Worm (Caenorhabditis elegans) whole organism, L2 larva: ENCODE data around the gene F01G10.6.
A peak's percentile ranks its signal among the peaks of the same experiment; 100 is the strongest.

Source experiments
- C34F6.9 ChIP-seq: fragments of 150-350 bp; optimal IDR thresholded peaks from 2 replicates; lab custom pipeline; 2014; ENCODE audit warnings: missing biosample characterization, missing genetic modification characterization
- F13H6.1 ChIP-seq: sonication (generic microtip); optimal IDR thresholded peaks from 2 replicates; lab custom pipeline; 2016; ENCODE audit warnings: missing genetic modification characterization, missing compliant biosample characterization
- R02D3.7 ChIP-seq: fragments of 150-350 bp; optimal IDR thresholded peaks from 2 replicates; lab custom pipeline; 2014; ENCODE audit warnings: missing biosample characterization, missing genetic modification characterization
- Y55F3AM.14 ChIP-seq: fragments of 200-800 bp; sonication (Bioruptor generic); optimal IDR thresholded peaks from 2 replicates; lab custom pipeline; 2018; ENCODE audit warnings: mild to moderate bottlenecking, missing genetic modification characterization, missing compliant biosample characterization
- ZK546.5 ChIP-seq: sonication (generic microtip); optimal IDR thresholded peaks from 2 replicates; lab custom pipeline; 2017; ENCODE audit warnings: missing biosample characterization, missing genetic modification characterization
- alr-1 ChIP-seq: fragments of 150-350 bp; optimal IDR thresholded peaks from 2 replicates; lab custom pipeline; 2014; ENCODE audit warnings: missing biosample characterization, missing genetic modification characterization
- aly-2 ChIP-seq: fragments of 150-350 bp; optimal IDR thresholded peaks from 2 replicates; lab custom pipeline; 2014; ENCODE audit warnings: missing biosample characterization, missing genetic modification characterization
- blmp-1 ChIP-seq: sonication (generic microtip); optimal IDR thresholded peaks from 2 replicates; lab custom pipeline; 2017; ENCODE audit warnings: missing genetic modification characterization, mild to moderate bottlenecking, missing compliant biosample characterization, antibody characterized with exemption, moderate library complexity; ENCODE audit not compliant: insufficient read depth
- ceh-82 ChIP-seq: fragments of 150-350 bp; optimal IDR thresholded peaks from 2 replicates; lab custom pipeline; 2014; ENCODE audit warnings: missing biosample characterization, missing genetic modification characterization
- crh-2 ChIP-seq: sonication (generic microtip); optimal IDR thresholded peaks from 2 replicates; lab custom pipeline; 2017; ENCODE audit warnings: missing biosample characterization, missing genetic modification characterization
- elt-1 ChIP-seq: fragments of 150-350 bp; optimal IDR thresholded peaks from 2 replicates; lab custom pipeline; 2014; ENCODE audit warnings: missing biosample characterization, missing genetic modification characterization
- fos-1 ChIP-seq: fragments of 150-350 bp; optimal IDR thresholded peaks from 2 replicates; lab custom pipeline; 2014; ENCODE audit warnings: missing biosample characterization, missing genetic modification characterization
- gmeb-1 ChIP-seq: fragments of 150-350 bp; optimal IDR thresholded peaks from 2 replicates; lab custom pipeline; 2014; ENCODE audit warnings: missing biosample characterization, missing genetic modification characterization
- lin-11 ChIP-seq: fragments of 150-350 bp; sonication (generic microtip); optimal IDR thresholded peaks from 2 replicates; lab custom pipeline; 2014; ENCODE audit warnings: missing biosample characterization, missing genetic modification characterization, inconsistent platforms, mixed read lengths
- lin-13 ChIP-seq: fragments of 150-350 bp; optimal IDR thresholded peaks from 2 replicates; lab custom pipeline; 2014; ENCODE audit warnings: missing biosample characterization, missing genetic modification reagents, missing genetic modification characterization
- lin-39 ChIP-seq: fragments of 150-350 bp; optimal IDR thresholded peaks from 2 replicates; lab custom pipeline; 2014; ENCODE audit warnings: missing biosample characterization, missing genetic modification reagents, missing genetic modification characterization
- lsy-2 ChIP-seq, 2 experiments: fragments of 150-350 bp in 1 of 2; sonication (generic microtip) in 1 of 2; optimal IDR thresholded peaks; 2 replicates each; lab custom pipeline; 2014 to 2017; ENCODE audit warnings: missing biosample characterization in 2 of 2, missing genetic modification characterization in 2 of 2
- mab-5 ChIP-seq: fragments of 150-350 bp; optimal IDR thresholded peaks from 2 replicates; lab custom pipeline; 2014; ENCODE audit warnings: missing biosample characterization, missing genetic modification characterization
- mbf-1 ChIP-seq: sonication (generic microtip); optimal IDR thresholded peaks from 2 replicates; lab custom pipeline; 2017; ENCODE audit warnings: missing biosample characterization, missing genetic modification characterization
- mdl-1 ChIP-seq, 2 experiments: fragments of 150-350 bp in 1 of 2; sonication (generic microtip) in 1 of 2; optimal IDR thresholded peaks; 2 replicates each; lab custom pipeline; 2017; ENCODE audit warnings: missing biosample characterization in 2 of 2, missing genetic modification characterization in 2 of 2
- nhr-10 ChIP-seq: sonication (generic microtip); optimal IDR thresholded peaks from 2 replicates; lab custom pipeline; 2017; ENCODE audit warnings: missing biosample characterization, missing genetic modification characterization
- nhr-11 ChIP-seq: fragments of 150-350 bp; optimal IDR thresholded peaks from 2 replicates; lab custom pipeline; 2014; ENCODE audit warnings: missing biosample characterization, missing genetic modification characterization
- nhr-12 ChIP-seq: fragments of 150-350 bp; optimal IDR thresholded peaks from 2 replicates; lab custom pipeline; 2014; ENCODE audit warnings: missing biosample characterization, missing genetic modification characterization
- nhr-129 ChIP-seq: fragments of 150-350 bp; optimal IDR thresholded peaks from 2 replicates; lab custom pipeline; 2014; ENCODE audit warnings: missing biosample characterization, missing genetic modification characterization
- nhr-21 ChIP-seq: fragments of 150-350 bp; optimal IDR thresholded peaks from 2 replicates; lab custom pipeline; 2014; ENCODE audit warnings: missing biosample characterization, missing genetic modification characterization
- nhr-23 ChIP-seq: fragments of 150-350 bp; optimal IDR thresholded peaks from 2 replicates; lab custom pipeline; 2014; ENCODE audit warnings: missing biosample characterization, missing genetic modification reagents, missing genetic modification characterization
- nhr-237 ChIP-seq: fragments of 150-350 bp; optimal IDR thresholded peaks from 2 replicates; lab custom pipeline; 2014; ENCODE audit warnings: missing biosample characterization, missing genetic modification characterization
- nhr-25 ChIP-seq: fragments of 150-350 bp; sonication (generic microtip); optimal IDR thresholded peaks from 3 replicates; lab custom pipeline; 2014; ENCODE audit warnings: missing biosample characterization, missing genetic modification characterization
- nhr-6 ChIP-seq: fragments of 150-350 bp; optimal IDR thresholded peaks from 2 replicates; lab custom pipeline; 2014; ENCODE audit warnings: missing biosample characterization, missing genetic modification characterization
- nhr-77 ChIP-seq: fragments of 150-350 bp; optimal IDR thresholded peaks from 2 replicates; lab custom pipeline; 2014; ENCODE audit warnings: missing biosample characterization, missing genetic modification characterization
- peb-1 ChIP-seq: fragments of 150-350 bp; optimal IDR thresholded peaks from 2 replicates; lab custom pipeline; 2014; ENCODE audit warnings: missing biosample characterization, missing genetic modification characterization
- sma-3 ChIP-seq: sonication (generic microtip); optimal IDR thresholded peaks from 2 replicates; lab custom pipeline; 2016; ENCODE audit warnings: missing genetic modification reagents, missing genetic modification characterization, missing compliant biosample characterization
- sma-9 ChIP-seq, 2 experiments: fragments of 150-350 bp in 1 of 2; sonication (generic microtip) in 1 of 2; optimal IDR thresholded peaks; 2 replicates each; lab custom pipeline; 2014 to 2016; ENCODE audit warnings: missing genetic modification characterization in 2 of 2, mild to moderate bottlenecking in 1 of 2, missing biosample characterization in 1 of 2, missing compliant biosample characterization in 1 of 2, missing genetic modification reagents in 1 of 2, moderate library complexity in 1 of 2
- snpc-4 ChIP-seq: fragments of 150-350 bp; optimal IDR thresholded peaks from 2 replicates; lab custom pipeline; 2014; ENCODE audit warnings: missing biosample characterization, missing genetic modification characterization
- unc-39 ChIP-seq: fragments of 150-350 bp; optimal IDR thresholded peaks from 2 replicates; lab custom pipeline; 2014; ENCODE audit warnings: missing biosample characterization, missing genetic modification characterization
- unc-55 ChIP-seq: fragments of 150-350 bp; sonication (generic microtip); optimal IDR thresholded peaks from 3 replicates; lab custom pipeline; 2014; ENCODE audit warnings: missing biosample characterization, missing genetic modification reagents, missing genetic modification characterization
- unc-62 ChIP-seq: fragments of 150-350 bp; optimal IDR thresholded peaks from 2 replicates; lab custom pipeline; 2014; ENCODE audit warnings: missing biosample characterization, missing genetic modification reagents, missing genetic modification characterization
- zag-1 ChIP-seq: fragments of 150-350 bp; optimal IDR thresholded peaks from 2 replicates; lab custom pipeline; 2014; ENCODE audit warnings: missing biosample characterization, missing genetic modification characterization
- ztf-1 ChIP-seq: fragments of 200-800 bp; sonication (Bioruptor generic); conservative IDR thresholded peaks from 2 replicates; pipeline ENCODE4 v1.3.6; 2022; ENCODE audit warnings: missing genetic modification characterization, missing compliant biosample characterization
- ztf-11 ChIP-seq: sonication (generic microtip); optimal IDR thresholded peaks from 2 replicates; lab custom pipeline; 2017; ENCODE audit warnings: missing biosample characterization, missing genetic modification characterization
- ztf-4 ChIP-seq: fragments of 150-350 bp; optimal IDR thresholded peaks from 2 replicates; lab custom pipeline; 2014; ENCODE audit warnings: missing biosample characterization, missing genetic modification characterization

F01G10.6 gene

DNA sequence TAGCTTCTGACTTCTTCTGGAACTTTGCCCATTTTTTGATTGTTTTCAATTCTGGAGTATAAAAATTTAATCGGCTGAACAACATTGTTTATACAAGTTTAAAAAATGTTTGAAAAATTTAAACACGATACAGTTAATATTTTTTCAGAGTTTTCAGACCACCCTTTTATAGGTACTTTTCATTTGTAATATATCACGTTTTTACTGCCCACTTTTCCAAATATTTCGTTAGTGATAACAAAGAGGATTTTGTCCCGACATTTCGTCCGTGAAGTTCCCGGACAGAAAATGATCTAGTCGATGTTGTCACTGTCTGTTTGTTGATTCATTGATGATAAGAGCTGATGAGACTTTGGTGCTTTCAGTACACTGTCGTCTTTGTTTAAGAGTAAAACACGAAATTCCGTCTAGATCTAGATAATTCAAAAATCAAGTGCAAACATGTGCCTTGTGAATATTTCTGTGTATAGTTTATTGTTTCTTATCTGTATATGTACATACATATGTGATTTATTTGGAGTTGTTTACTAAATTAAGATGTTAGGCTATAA is 7.9 kb upstream of the F01G10.6 start, which contains the start of gene ech-9:
TSS of gene ech-9 (minus strand) at position 51 of the 551 bp plus-strand sequence.
- no peak for TF ChIP-seq nhr-77 (tag; lab: Kevin White, UChicago)
- TF ChIP-seq sma-3 (GFP tag; lab: Kevin White, UChicago) = no peak
- no peak for TF ChIP-seq nhr-6 (tag; lab: Kevin White, UChicago)
- no peak for TF ChIP-seq zag-1 (tag; lab: Kevin White, UChicago)
- TF ChIP-seq lin-11 (tag; lab: Kevin White, UChicago) = no peak
- TF ChIP-seq unc-39 (tag; lab: Kevin White, UChicago) = no peak
- TF ChIP-seq ztf-1 = no peak
- no peak for TF ChIP-seq peb-1 (tag; lab: Kevin White, UChicago)
- peak; percentile 14 for TF ChIP-seq fos-1 (tag; lab: Kevin White, UChicago)
- TF ChIP-seq, all 48 proteins: peak for 1

- TF ChIP-seq R02D3.7 (no peak), ZK546.5 (tag; lab: Kevin White, UChicago) (no peak), nhr-11 (no peak), sma-9 (GFP tag; optimal IDR thresholded peaks at IDR 0.05; lab: Kevin White, UChicago) (no peak), sma-9 (tag; optimal IDR thresholded peaks at IDR 0.05; lab: Kevin White, UChicago) (no peak), ztf-1 (no peak), gmeb-1 (tag; lab: Kevin White, UChicago) (no peak), aly-2 (tag; lab: Kevin White, UChicago) (no peak), mbf-1 (tag; lab: Kevin White, UChicago) (no peak), lin-13 (GFP tag; lab: Kevin White, UChicago) (no peak), nhr-21 (tag; lab: Kevin White, UChicago) (no peak), nhr-12 (tag; lab: Kevin White, UChicago) (no peak), nhr-23 (no peak), snpc-4 (tag; lab: Kevin White, UChicago) (no peak), ceh-82 (no peak), nhr-77 (tag; lab: Kevin White, UChicago) (no peak), nhr-10 (tag; lab: Kevin White, UChicago) (no peak)
Measured at ce11 chrIV:10232456-10232855, 5.0 kb upstream of the F01G10.6 start, which contains the start of gene F01G10.4. Gene F01G10.4 (minus strand): TSS chrIV:10232556.

ce11 chrIV:10230971-10231370 is 3.5 kb upstream of the F01G10.6 start, which contains the start of gene F01G10.5:
Gene F01G10.5 (minus strand): TSS chrIV:10231071.
- TF ChIP-seq Y55F3AM.14 (GFP tag; lab: Kevin White, UChicago) (no peak), R02D3.7 (no peak)

DNA sequence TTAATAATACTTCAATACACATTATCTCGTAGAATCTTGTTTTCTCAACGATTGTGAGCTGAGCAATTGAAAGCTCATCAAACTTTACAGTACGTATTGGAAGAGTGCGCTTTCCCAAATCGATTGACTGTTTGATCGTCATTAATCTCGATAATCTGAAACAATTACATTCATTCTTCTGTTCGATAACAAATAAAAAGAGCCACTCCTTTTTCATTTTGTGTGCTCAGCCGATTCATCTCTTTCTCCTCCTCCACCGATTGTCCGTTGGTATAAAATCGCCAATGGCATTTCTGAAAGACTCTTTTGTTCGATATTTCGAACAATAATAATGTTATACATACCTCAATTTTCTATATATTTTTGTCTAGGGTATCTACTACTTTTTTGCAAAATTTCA is 3.7 kb downstream of the F01G10.6 start, which contains the start of gene nas-12:
TSS of gene nas-12 (plus strand) at position 301 of the 400 bp plus-strand sequence.
- TF ChIP-seq fos-1 (tag; lab: Kevin White, UChicago) = no peak
- TF ChIP-seq elt-1 = no peak
- TF ChIP-seq ztf-1 = no peak
- TF ChIP-seq sma-9 (GFP tag; optimal IDR thresholded peaks at IDR 0.05; lab: Kevin White, UChicago) = no peak
- TF ChIP-seq sma-9 (tag; optimal IDR thresholded peaks at IDR 0.05; lab: Kevin White, UChicago) = no peak
- no peak for TF ChIP-seq nhr-11
- no peak for TF ChIP-seq lin-13 (GFP tag; lab: Kevin White, UChicago)
- TF ChIP-seq lin-39 (tag; lab: Kevin White, UChicago) = no peak

DNA sequence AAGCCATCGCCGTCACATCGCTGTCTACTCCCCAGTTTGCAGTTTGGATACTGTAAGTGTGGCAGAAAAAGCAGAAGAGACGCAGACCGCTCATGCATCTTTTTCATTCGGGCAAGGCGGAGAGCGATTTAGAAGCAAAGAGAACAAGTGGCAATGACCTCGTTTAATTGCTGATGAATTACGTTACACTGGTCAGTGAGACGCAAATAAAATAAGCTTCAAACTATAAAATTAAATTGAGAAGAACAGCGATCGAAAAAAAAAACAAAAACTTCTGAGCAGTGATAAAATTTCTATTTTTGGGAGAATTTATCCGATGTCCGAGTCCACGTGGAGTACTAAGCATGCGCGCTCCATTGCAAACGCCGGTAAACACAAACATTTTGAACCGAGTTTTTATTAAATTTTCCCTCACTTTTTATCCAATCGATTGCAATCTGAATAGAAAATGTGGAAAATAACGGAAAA is 5.3 kb downstream of the F01G10.6 start, which contains the start of gene C24F3.2:
TSS of gene C24F3.2 (plus strand) at position 418 of the 468 bp plus-strand sequence.
- TF ChIP-seq lin-39 (tag; lab: Kevin White, UChicago) = no peak
- TF ChIP-seq mdl-1 (tag; optimal IDR thresholded peaks at IDR 0.05; lab: Kevin White, UChicago) = peak; percentile 16 to 37
- TF ChIP-seq C34F6.9 (tag; lab: Kevin White, UChicago) = peak; percentile 81
- TF ChIP-seq elt-1 = no peak
- peak; percentile 89 for TF ChIP-seq nhr-129 (tag; lab: Kevin White, UChicago)
- TF ChIP-seq crh-2 = no peak
- TF ChIP-seq nhr-21 (tag; lab: Kevin White, UChicago) = peak; percentile 45
- TF ChIP-seq mab-5 = no peak
- TF ChIP-seq lin-11 (tag; lab: Kevin White, UChicago) = no peak
- TF ChIP-seq nhr-11 = no peak
- TF ChIP-seq sma-3 (GFP tag; lab: Kevin White, UChicago) = peak; percentile 72
- no peak for TF ChIP-seq ZK546.5 (tag; lab: Kevin White, UChicago)
- TF ChIP-seq nhr-10 (tag; lab: Kevin White, UChicago) = no peak
- TF ChIP-seq alr-1 (tag; lab: Kevin White, UChicago) = no peak
- peak; percentile 5 for TF ChIP-seq Y55F3AM.14 (GFP tag; lab: Kevin White, UChicago)
- TF ChIP-seq unc-55 (GFP tag; lab: Kevin White, UChicago) = peak; percentile 43
- TF ChIP-seq nhr-237 = no peak
- no peak for TF ChIP-seq ztf-11 (tag; lab: Kevin White, UChicago)
- peak; percentile 79 to 97 for TF ChIP-seq lsy-2 (tag; optimal IDR thresholded peaks at IDR 0.05; lab: Kevin White, UChicago)
- no peak for TF ChIP-seq nhr-23
- no peak for TF ChIP-seq R02D3.7
- no peak for TF ChIP-seq aly-2 (tag; lab: Kevin White, UChicago)
- no peak for TF ChIP-seq nhr-6 (tag; lab: Kevin White, UChicago)
- TF ChIP-seq peb-1 (tag; lab: Kevin White, UChicago) = no peak
- TF ChIP-seq ceh-82 = no peak
- TF ChIP-seq ztf-4 (tag; lab: Kevin White, UChicago) = peak; percentile 14
- TF ChIP-seq nhr-25 (tag; lab: Kevin White, UChicago) = no peak
- no peak for TF ChIP-seq blmp-1 (tag; lab: Kevin White, UChicago)
- TF ChIP-seq zag-1 (tag; lab: Kevin White, UChicago) = no peak
- peak; percentile 80 for TF ChIP-seq F13H6.1 (tag; lab: Kevin White, UChicago)
- TF ChIP-seq fos-1 (tag; lab: Kevin White, UChicago) = peak; percentile 55
- no peak for TF ChIP-seq unc-62 (GFP tag; lab: Kevin White, UChicago)
